Worm (Caenorhabditis elegans): ENCODE measurements around the gene atg-3.

DNA sequence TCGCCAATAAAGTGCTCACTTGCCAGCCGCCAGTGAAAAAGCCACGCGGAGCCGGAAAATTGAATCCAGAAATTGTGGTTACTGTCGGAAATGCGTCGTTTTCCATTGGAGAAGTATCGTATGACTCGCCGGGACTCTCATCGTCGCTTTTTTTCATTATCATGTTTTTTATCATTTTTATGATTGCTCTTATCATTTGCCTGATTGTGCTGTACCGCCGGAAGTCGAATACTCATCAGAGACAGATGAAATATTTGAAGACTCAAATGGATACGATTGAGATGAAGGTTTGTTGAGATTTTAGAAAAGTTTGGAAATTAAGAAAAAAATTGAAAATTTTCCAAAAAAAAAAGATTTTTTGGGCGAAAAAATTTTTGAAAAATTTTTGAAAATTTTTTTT lies 33.9 kb upstream of the atg-3 start:
- TF ChIP-seq scrt-1 (GFP tag; IDR thresholded peaks at IDR 0.05) (no peak), hmg-4 (GFP tag; optimal IDR thresholded peaks at IDR 0.05) (no peak), tbx-37 (GFP tag; conservative IDR thresholded peaks at IDR 0.05) (no peak), flt-1 (GFP tag; IDR thresholded peaks at IDR 0.05) (no peak), pes-1 (GFP tag; IDR thresholded peaks at IDR 0.05) (no peak), ama-1 (optimal IDR thresholded peaks at IDR 0.05) (no peak), ets-7 (tag; optimal IDR thresholded peaks at IDR 0.05) (no peak), B0310.2 (tag; optimal IDR thresholded peaks at IDR 0.05) (no peak), hmbx-1 (tag; optimal IDR thresholded peaks at IDR 0.05) (no peak), aly-1 (tag; optimal IDR thresholded peaks at IDR 0.05) (no peak), tra-4 (tag; optimal IDR thresholded peaks at IDR 0.05) (no peak)
